Fruit fly (Drosophila melanogaster) whole organism: ENCODE data around the gene CG46042.

Experiments used
- CG8478 ChIP-seq: fragments of >200 bp; optimal IDR thresholded peaks from 2 replicates; lab custom pipeline; 2018; ENCODE audit warnings: inconsistent platforms
- EcR ChIP-seq, 2 experiments: fragments of >200 bp; optimal IDR thresholded peaks; 2 replicates each; lab custom pipeline; 2017; ENCODE audit warnings: missing biosample characterization in 2 of 2, missing genetic modification characterization in 2 of 2, missing genetic modification reagents in 2 of 2
- pan ChIP-seq: fragments of >200 bp; optimal IDR thresholded peaks from 2 replicates; lab custom pipeline; 2017
- psq ChIP-seq: fragments of >200 bp; optimal IDR thresholded peaks from 2 replicates; lab custom pipeline; 2017

dm6 chr3R:19909541-19910182, 32.5 kb downstream of the CG46042 start:
- TF ChIP-seq pan (lab: Kevin White, UChicago) = no peak
- no peak for TF ChIP-seq psq
- no peak for TF ChIP-seq CG8478 (lab: Kevin White, UChicago)
- no peak for TF ChIP-seq EcR (GFP tag; optimal IDR thresholded peaks at IDR 0.05; lab: Kevin White, UChicago)
